Fruit fly (Drosophila melanogaster): Measurements from ENCODE around the gene Irbp18.

DNA sequence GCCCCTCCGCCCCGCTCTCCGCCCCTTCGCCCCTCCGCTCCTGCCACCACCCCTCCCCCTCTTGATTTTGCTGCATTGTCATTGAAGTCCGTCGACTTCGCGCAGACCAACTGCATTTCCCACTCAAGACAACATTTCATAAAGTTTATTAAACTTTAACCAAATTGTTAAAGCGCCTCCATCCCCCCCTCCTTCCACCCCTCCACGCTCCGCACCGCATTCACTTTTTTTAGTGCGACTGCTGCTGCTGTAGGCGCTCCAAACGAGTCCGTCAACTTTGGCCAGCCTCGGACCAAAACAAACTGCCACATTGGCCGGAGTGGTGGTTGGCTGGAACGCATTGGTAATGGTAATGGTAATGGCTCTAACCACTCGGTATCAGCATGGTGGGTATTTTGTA is 40.9 kb upstream of the Irbp18 start:
- TF ChIP-seq gl (tag; optimal IDR thresholded peaks at IDR 0.05): no peak
- TF ChIP-seq fd96Ca (GFP tag; IDR thresholded peaks at IDR 0.05): peak; percentile 65; the same call in 2 of the 3 replicates
- no peak for TF ChIP-seq CG17806 (tag; optimal IDR thresholded peaks at IDR 0.05)
- peak; percentile 45; the same call in 1 of the 2 replicates for TF ChIP-seq Ets98B (GFP tag; IDR thresholded peaks at IDR 0.05)

Measured in whole organism, pupa.